Worm (Caenorhabditis elegans) whole organism, L4 larva: ENCODE results near the gene pqn-27.
A peak's percentile ranks its signal among the peaks of the same experiment; 100 is the strongest.

Experiments
- F26F4.8 ChIP-seq: fragments of 200-800 bp; sonication (Bioruptor generic); conservative IDR thresholded peaks from 2 replicates; pipeline ENCODE4 v1.3.6; 2022; ENCODE audit warnings: missing genetic modification characterization, missing compliant biosample characterization
- F49E8.2 ChIP-seq: sonication (generic microtip); optimal IDR thresholded peaks from 2 replicates; lab custom pipeline; 2016; ENCODE audit warnings: missing compliant biosample characterization, mild to moderate bottlenecking, missing genetic modification characterization, borderline replicate concordance
- T20F7.1 ChIP-seq: fragments of 200-800 bp; sonication (Bioruptor generic); optimal IDR thresholded peaks from 2 replicates; lab custom pipeline; 2018; ENCODE audit warnings: mild to moderate bottlenecking, missing genetic modification characterization, missing compliant biosample characterization
- T26A8.4 ChIP-seq: fragments of 200-800 bp; sonication (Bioruptor generic); IDR thresholded peaks from 2 replicates; pipeline ENCODE4 v1.3.6; 2022; ENCODE audit warnings: missing genetic modification characterization, missing compliant biosample characterization
- Y75B8A.6 ChIP-seq: fragments of 200-800 bp; sonication (Bioruptor generic); IDR thresholded peaks from 2 replicates; pipeline ENCODE4 v1.3.6; 2022; ENCODE audit warnings: missing genetic modification reagents, missing genetic modification characterization, missing compliant biosample characterization
- ZK337.2 ChIP-seq: fragments of 200-800 bp; sonication (Bioruptor generic); IDR thresholded peaks from 2 replicates; pipeline ENCODE4 v1.3.6; 2022; ENCODE audit warnings: missing genetic modification reagents, missing genetic modification characterization, missing compliant biosample characterization
- aha-1 ChIP-seq: fragments of 150-350 bp; peaks from one replicate; lab custom pipeline; 2014; ENCODE audit warnings: missing biosample characterization, missing genetic modification characterization
- aly-2 ChIP-seq: sonication (generic microtip); optimal IDR thresholded peaks from 2 replicates; lab custom pipeline; 2018; ENCODE audit warnings: missing biosample characterization, missing genetic modification characterization
- arid-1 ChIP-seq: fragments of 200-800 bp; sonication (Bioruptor generic); conservative IDR thresholded peaks from 2 replicates; pipeline ENCODE4 v1.3.6; 2022; ENCODE audit warnings: missing genetic modification reagents, missing genetic modification characterization, missing compliant biosample characterization
- cey-2 ChIP-seq: sonication (generic microtip); optimal IDR thresholded peaks from 3 replicates; lab custom pipeline; 2017; ENCODE audit warnings: missing genetic modification characterization, mild to moderate bottlenecking, missing compliant biosample characterization, antibody characterized with exemption, borderline replicate concordance; ENCODE audit not compliant: insufficient read depth
- daf-16 ChIP-seq, 3 experiments: sonication (generic microtip); optimal IDR thresholded peaks; 2 replicates each; lab custom pipeline; 2016 to 2017; ENCODE audit warnings: missing genetic modification characterization in 3 of 3, missing genetic modification reagents in 3 of 3, mild to moderate bottlenecking in 2 of 3, missing compliant biosample characterization in 2 of 3, missing biosample characterization in 1 of 3, moderate library complexity in 1 of 3
- dmd-6 ChIP-seq: fragments of 200-800 bp; sonication (Bioruptor generic); IDR thresholded peaks from 2 replicates; pipeline ENCODE4 v1.3.6; 2022; ENCODE audit warnings: missing genetic modification reagents, missing genetic modification characterization, missing compliant biosample characterization
- duxl-1 ChIP-seq: sonication (generic microtip); optimal IDR thresholded peaks from 2 replicates; lab custom pipeline; 2016; ENCODE audit warnings: mild to moderate bottlenecking, missing genetic modification characterization, moderate library complexity, missing compliant biosample characterization; ENCODE audit not compliant: poor library complexity
- dve-1 ChIP-seq: sonication (generic microtip); optimal IDR thresholded peaks from 2 replicates; lab custom pipeline; 2017; ENCODE audit warnings: antibody characterized with exemption, mild to moderate bottlenecking, missing genetic modification characterization, missing compliant biosample characterization; ENCODE audit not compliant: insufficient read depth
- egl-43 ChIP-seq: fragments of 200-800 bp; sonication (Bioruptor generic); IDR thresholded peaks from 2 replicates; pipeline ENCODE4 v1.3.6; 2022; ENCODE audit warnings: missing genetic modification reagents, missing genetic modification characterization, missing compliant biosample characterization
- fos-1 ChIP-seq: fragments of 150-350 bp; optimal IDR thresholded peaks from 2 replicates; lab custom pipeline; 2014; ENCODE audit warnings: missing biosample characterization, missing genetic modification characterization
- gei-8 ChIP-seq: fragments of 200-800 bp; sonication (Bioruptor generic); optimal IDR thresholded peaks from 2 replicates; lab custom pipeline; 2018; ENCODE audit warnings: mild to moderate bottlenecking, missing genetic modification characterization, missing compliant biosample characterization
- hlh-11 ChIP-seq: fragments of 200-800 bp; sonication (Bioruptor generic); optimal IDR thresholded peaks from 2 replicates; lab custom pipeline; 2018; ENCODE audit warnings: mild to moderate bottlenecking, missing genetic modification characterization, missing compliant biosample characterization
- hmg-1.1 ChIP-seq: fragments of 200-800 bp; sonication (Bioruptor generic); IDR thresholded peaks from 2 replicates; pipeline ENCODE4 v1.3.6; 2022; ENCODE audit warnings: missing genetic modification reagents, missing genetic modification characterization, missing compliant biosample characterization
- lin-29 ChIP-seq: fragments of 200-800 bp; sonication (Bioruptor generic); IDR thresholded peaks from 2 replicates; pipeline ENCODE4 v1.3.6; 2022; ENCODE audit warnings: missing genetic modification reagents, missing genetic modification characterization, missing compliant biosample characterization
- mxl-3 ChIP-seq: fragments of 200-800 bp; sonication (Bioruptor generic); optimal IDR thresholded peaks from 2 replicates; lab custom pipeline; 2018; ENCODE audit warnings: mild to moderate bottlenecking, missing genetic modification characterization, missing compliant biosample characterization
- nhr-11 ChIP-seq: fragments of 150-350 bp; optimal IDR thresholded peaks from 2 replicates; lab custom pipeline; 2014; ENCODE audit warnings: missing biosample characterization, missing genetic modification characterization
- nhr-237 ChIP-seq: sonication (generic microtip); optimal IDR thresholded peaks from 2 replicates; lab custom pipeline; 2017; ENCODE audit warnings: missing biosample characterization, missing genetic modification characterization
- nhr-25 ChIP-seq: sonication (generic microtip); optimal IDR thresholded peaks from 2 replicates; lab custom pipeline; 2017; ENCODE audit warnings: missing genetic modification characterization, mild to moderate bottlenecking, missing compliant biosample characterization, antibody characterized with exemption, moderate library complexity, borderline replicate concordance; ENCODE audit not compliant: insufficient read depth
- nhr-28 ChIP-seq: fragments of 150-350 bp; optimal IDR thresholded peaks from 2 replicates; lab custom pipeline; 2014; ENCODE audit warnings: missing biosample characterization, missing genetic modification characterization
- nhr-41 ChIP-seq: fragments of 200-800 bp; sonication (Bioruptor generic); IDR thresholded peaks from 2 replicates; pipeline ENCODE4 v1.3.6; 2022; ENCODE audit warnings: missing genetic modification reagents, missing genetic modification characterization, missing compliant biosample characterization
- nhr-48 ChIP-seq: sonication (generic microtip); optimal IDR thresholded peaks from 2 replicates; lab custom pipeline; 2016; ENCODE audit warnings: mild to moderate bottlenecking, missing genetic modification characterization, missing compliant biosample characterization
- pqm-1 ChIP-seq: sonication (generic microtip); optimal IDR thresholded peaks from 2 replicates; lab custom pipeline; 2017; ENCODE audit warnings: missing biosample characterization, missing genetic modification characterization
- set-16 ChIP-seq: fragments of 200-800 bp; sonication (Bioruptor generic); IDR thresholded peaks from 2 replicates; pipeline ENCODE4 v1.3.6; 2022; ENCODE audit warnings: missing genetic modification reagents, missing genetic modification characterization, missing compliant biosample characterization
- snpc-1.2 ChIP-seq: fragments of 200-800 bp; sonication (Bioruptor generic); IDR thresholded peaks from 2 replicates; pipeline ENCODE4 v1.3.6; 2022; ENCODE audit warnings: missing genetic modification reagents, missing genetic modification characterization, missing compliant biosample characterization
- tag-97 ChIP-seq: fragments of 200-800 bp; sonication (Bioruptor generic); IDR thresholded peaks from 2 replicates; pipeline ENCODE4 v1.3.6; 2022; ENCODE audit warnings: missing genetic modification characterization, missing compliant biosample characterization
- unc-39 ChIP-seq: sonication (generic microtip); optimal IDR thresholded peaks from 2 replicates; lab custom pipeline; 2017; ENCODE audit warnings: missing biosample characterization, missing genetic modification characterization
- unc-62 ChIP-seq, 3 experiments: fragments of 150-350 bp in 1 of 3; sonication (generic microtip); optimal IDR thresholded peaks in 2 of 3; peaks in 1 of 3; 1 replicate in 1 of 3; 2 replicates in 2 of 3; lab custom pipeline; 2014 to 2017; ENCODE audit warnings: missing biosample characterization in 3 of 3, missing genetic modification characterization in 3 of 3, missing genetic modification reagents in 3 of 3, missing genotype in 1 of 3
- zag-1 ChIP-seq: fragments of 150-350 bp; optimal IDR thresholded peaks from 2 replicates; lab custom pipeline; 2014; ENCODE audit warnings: missing biosample characterization, missing genetic modification characterization
- zip-11 ChIP-seq: fragments of 200-800 bp; sonication (Bioruptor generic); IDR thresholded peaks from 2 replicates; pipeline ENCODE4 v1.3.6; 2022; ENCODE audit warnings: missing genetic modification characterization, missing compliant biosample characterization
- ztf-7 ChIP-seq: fragments of 150-350 bp; optimal IDR thresholded peaks from 2 replicates; lab custom pipeline; 2014; ENCODE audit warnings: missing biosample characterization, missing genetic modification characterization

Gene pqn-27

DNA sequence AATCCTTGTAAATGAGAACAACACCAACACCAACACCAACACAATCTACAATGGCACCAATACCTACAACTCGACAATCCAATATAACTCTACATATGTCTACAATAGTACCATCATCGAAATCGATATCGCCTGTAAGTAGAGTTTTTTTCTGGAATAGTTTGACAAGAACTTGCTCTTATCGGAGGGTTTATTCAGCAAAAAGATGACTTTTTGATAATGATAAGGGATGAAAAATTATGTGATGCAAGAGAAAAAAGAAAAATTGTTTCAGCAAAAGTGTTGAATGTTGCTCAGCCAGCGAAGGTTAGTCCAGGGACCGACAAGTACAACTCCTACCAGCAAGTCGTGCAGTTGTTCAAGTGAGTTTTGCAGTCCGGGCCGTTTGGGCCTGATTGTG lies 48.2 kb upstream of the pqn-27 start:
- TF ChIP-seq pqm-1: peak; percentile 71
- TF ChIP-seq egl-43 (GFP tag; lab: Robert Waterston, UW): no peak
- no peak for TF ChIP-seq gei-8
- no peak for TF ChIP-seq nhr-11
- TF ChIP-seq unc-62 (GFP tag; optimal IDR thresholded peaks at IDR 0.05 in 1 of 2; lab: Kevin White, UChicago): peak in 1 of 2 experiments; percentile 77
- no peak for TF ChIP-seq unc-62 (tag; optimal IDR thresholded peaks at IDR 0.05; lab: Kevin White, UChicago)
- TF ChIP-seq ZK337.2: no peak
- no peak for TF ChIP-seq ztf-7 (tag; lab: Kevin White, UChicago)
- no peak for TF ChIP-seq aly-2 (tag; lab: Kevin White, UChicago)
- 0 out of 2 replicates have a peak, but pooled peaks have one; percentile 24 for TF ChIP-seq dmd-6 (GFP tag; lab: Robert Waterston, UW)
- no peak for TF ChIP-seq snpc-1.2 (GFP tag; lab: Robert Waterston, UW)
- no peak for TF ChIP-seq nhr-25 (tag; lab: Kevin White, UChicago)
- no peak for TF ChIP-seq dve-1 (tag; lab: Kevin White, UChicago)
- TF ChIP-seq nhr-237 (tag; lab: Kevin White, UChicago): no peak
- no peak for TF ChIP-seq T26A8.4 (GFP tag; lab: Robert Waterston, UW)
- no peak for TF ChIP-seq arid-1 (GFP tag; lab: Robert Waterston, UW)
- TF ChIP-seq tag-97 (GFP tag; lab: Robert Waterston, UW): no peak
- TF ChIP-seq zag-1: no peak
- no peak for TF ChIP-seq hmg-1.1 (GFP tag; lab: Robert Waterston, UW)
- TF ChIP-seq F26F4.8 (GFP tag; lab: Robert Waterston, UW): no peak
- peak; percentile 10 for TF ChIP-seq nhr-28 (tag; lab: Kevin White, UChicago)
- TF ChIP-seq aha-1 (tag; lab: Kevin White, UChicago): no peak

DNA sequence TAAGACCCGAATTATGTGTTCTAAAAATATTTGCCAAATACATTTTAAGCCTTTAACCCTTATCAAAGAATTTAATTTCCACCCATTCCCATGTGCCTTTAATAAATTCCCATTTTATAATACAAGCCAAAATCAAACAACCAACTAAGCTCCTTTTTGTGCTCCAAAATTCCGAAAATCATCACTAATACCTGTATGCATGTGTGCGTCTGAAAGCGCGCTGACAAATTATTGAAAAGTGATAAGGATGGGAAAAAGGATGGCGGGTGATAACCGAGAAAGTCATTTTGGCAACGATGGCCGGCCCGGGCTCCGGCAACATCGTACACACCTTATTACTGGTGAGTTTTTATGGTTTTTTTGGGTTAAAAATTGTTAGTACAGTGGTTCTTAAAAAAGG lies 47.1 kb upstream of the pqn-27 start, which contains the start of gene nep-17:
Gene nep-17, plus strand, starts transcription at position 285 of the 400 bp plus-strand sequence.
- no peak for TF ChIP-seq Y75B8A.6
- peak; percentile 65 for TF ChIP-seq pqm-1
- TF ChIP-seq cey-2 (tag; lab: Kevin White, UChicago): no peak
- peak; percentile 45; the same call in 1 of the 2 replicates for TF ChIP-seq dmd-6 (GFP tag; lab: Robert Waterston, UW)
- TF ChIP-seq duxl-1 (tag; lab: Kevin White, UChicago): no peak
- no peak for TF ChIP-seq daf-16 (GFP tag; optimal IDR thresholded peaks at IDR 0.05; lab: Kevin White, UChicago)
- peak; percentile 24 for TF ChIP-seq daf-16 (tag; optimal IDR thresholded peaks at IDR 0.05; lab: Kevin White, UChicago)
- TF ChIP-seq nhr-41 (GFP tag; lab: Robert Waterston, UW): no peak
- TF ChIP-seq F49E8.2: no peak
- TF ChIP-seq T26A8.4 (GFP tag; lab: Robert Waterston, UW): no peak
- peak; percentile 36 for TF ChIP-seq dve-1 (tag; lab: Kevin White, UChicago)
- TF ChIP-seq mxl-3 (GFP tag; lab: Kevin White, UChicago): peak; percentile 27
- no peak for TF ChIP-seq unc-39
- peak; percentile 52 for TF ChIP-seq hlh-11 (tag; lab: Kevin White, UChicago)

DNA sequence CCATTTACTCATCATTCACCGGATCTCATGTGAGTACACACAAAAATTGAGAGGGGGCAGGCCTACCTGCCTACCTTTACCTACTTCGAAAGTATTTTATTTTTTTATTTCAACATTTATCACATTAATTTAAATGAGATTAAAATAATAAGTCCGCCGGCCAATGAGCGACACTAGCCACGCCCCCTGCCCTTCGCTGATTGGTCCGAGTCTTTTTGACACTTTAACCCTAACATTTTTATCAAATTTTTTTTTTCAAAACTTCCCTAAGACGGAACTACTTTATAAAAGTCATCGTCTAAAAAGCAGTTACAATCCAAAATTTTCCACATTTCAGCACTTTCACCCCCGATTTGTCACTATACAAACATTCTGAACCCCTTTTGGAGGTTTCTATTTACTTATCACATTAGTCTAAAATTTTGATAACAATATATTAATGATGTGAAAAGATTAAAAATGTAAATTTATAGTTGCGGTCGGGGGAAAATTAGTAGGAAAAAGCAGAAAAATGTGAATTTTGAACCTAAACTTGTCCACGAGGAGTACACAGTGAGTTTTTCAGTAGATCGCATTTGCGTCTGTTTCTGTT lies 45.6 kb upstream of the pqn-27 start:
- TF ChIP-seq zip-11 (no peak), T20F7.1 (no peak), dmd-6 (GFP tag; lab: Robert Waterston, UW) (peak; percentile 16; the same call in 1 of the 2 replicates), nhr-28 (tag; lab: Kevin White, UChicago) (no peak), lin-29 (no peak), daf-16 (GFP tag; optimal IDR thresholded peaks at IDR 0.05; lab: Kevin White, UChicago) (no peak), daf-16 (tag; optimal IDR thresholded peaks at IDR 0.05; lab: Kevin White, UChicago) (peak; percentile 41), fos-1 (no peak), pqm-1 (peak; percentile 49), nhr-48 (tag; lab: Kevin White, UChicago) (no peak), set-16 (GFP tag; lab: Robert Waterston, UW) (no peak)
